Fruit fly (Drosophila melanogaster): Measurements from ENCODE around the gene CG32683.

Gene CG32683

DNA sequence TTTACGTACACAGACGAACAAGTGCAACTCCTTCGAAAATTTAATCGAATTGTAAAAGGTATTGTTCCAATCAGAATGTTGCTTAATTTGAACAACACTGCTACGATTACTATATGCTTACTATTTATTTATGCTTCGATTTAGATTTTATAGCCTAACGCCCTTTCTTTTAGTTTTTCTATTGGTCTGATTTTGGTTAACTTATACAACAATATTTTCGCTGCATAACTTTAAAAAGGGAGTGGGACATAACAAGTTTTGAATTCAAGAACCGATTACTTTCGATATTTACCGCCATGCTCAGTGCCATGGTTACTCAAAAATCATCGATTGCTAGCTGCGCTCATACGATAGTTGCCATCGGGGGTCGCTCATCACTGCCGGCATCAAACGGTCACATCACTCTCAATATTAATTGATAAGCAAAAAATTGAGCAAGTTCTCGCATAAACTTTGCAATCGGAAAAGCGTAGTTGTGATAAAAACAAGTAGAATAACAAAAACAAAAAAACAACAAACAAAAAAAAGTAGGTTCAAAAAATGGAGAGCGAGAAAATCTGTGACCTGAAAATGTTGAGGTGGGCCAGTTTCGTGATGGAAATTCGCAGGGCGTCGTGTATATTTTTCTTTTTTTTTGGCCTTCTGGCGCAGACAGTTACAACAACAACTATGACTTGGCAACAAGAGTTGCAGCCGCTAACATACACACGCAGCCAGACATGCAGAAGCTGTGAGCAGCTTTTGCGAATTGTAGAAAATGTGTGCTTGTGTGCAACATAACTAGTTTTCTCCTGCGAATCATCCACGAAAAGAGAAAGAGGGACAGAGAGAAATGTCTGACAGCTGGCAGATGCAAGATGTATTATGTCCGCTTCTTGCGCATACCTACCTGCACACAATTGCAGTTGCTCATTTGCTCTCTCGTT, 24.0 kb upstream of the CG32683 start, which contains the start of the genes CG2887 and PPP4R2r (continued):
- no peak for TF ChIP-seq CG5953 (GFP tag; IDR thresholded peaks at IDR 0.05)
- TF ChIP-seq insv (GFP tag; optimal IDR thresholded peaks at IDR 0.05), result peak in 1 of 2 experiments; percentile 88
- TF ChIP-seq CG9215 (GFP tag; IDR thresholded peaks at IDR 0.05), result no peak
- no peak for TF ChIP-seq CG3838 (GFP tag; optimal IDR thresholded peaks at IDR 0.05)
- TF ChIP-seq CG9817 (tag; optimal IDR thresholded peaks at IDR 0.05), result no peak
- TF ChIP-seq schlank (tag; optimal IDR thresholded peaks at IDR 0.05), result no peak
- no peak for TF ChIP-seq CG17912 (GFP tag; optimal IDR thresholded peaks at IDR 0.05)
- TF ChIP-seq CG4820 (GFP tag; optimal IDR thresholded peaks at IDR 0.05), result no peak
- no peak for TF ChIP-seq CG8478 (optimal IDR thresholded peaks at IDR 0.05)
- TF ChIP-seq Nf-YC (tag; optimal IDR thresholded peaks at IDR 0.05), result peak; percentile 18
- TF ChIP-seq TFAM (GFP tag; optimal IDR thresholded peaks at IDR 0.05), result no peak
- peak; percentile 38 for TF ChIP-seq CG14710 (tag; optimal IDR thresholded peaks at IDR 0.05)
- TF ChIP-seq CG7928 (GFP tag; optimal IDR thresholded peaks at IDR 0.05), result no peak
- TF ChIP-seq CkIIα-i1 (GFP tag; IDR thresholded peaks at IDR 0.05), result no peak
- no peak for TF ChIP-seq p53 (GFP tag; optimal IDR thresholded peaks at IDR 0.05)
- no peak for TF ChIP-seq zfh1 (GFP tag; IDR thresholded peaks at IDR 0.05)
- no peak for TF ChIP-seq CG1647 (GFP tag; optimal IDR thresholded peaks at IDR 0.05)
- no peak for TF ChIP-seq CG8765 (GFP tag; IDR thresholded peaks at IDR 0.05)
- TF ChIP-seq CG8089 (GFP tag; optimal IDR thresholded peaks at IDR 0.05), result no peak
- no peak for TF ChIP-seq CG4328 (GFP tag; optimal IDR thresholded peaks at IDR 0.05)
- TF ChIP-seq cad (GFP tag; optimal IDR thresholded peaks at IDR 0.05), result no peak
- peak; percentile 93 for TF ChIP-seq BEAF-32 (GFP tag; optimal IDR thresholded peaks at IDR 0.05)
- TF ChIP-seq CG4282 (GFP tag; optimal IDR thresholded peaks at IDR 0.05), result no peak
- no peak for TF ChIP-seq Hand (GFP tag; optimal IDR thresholded peaks at IDR 0.05)
- peak; percentile 95 for TF ChIP-seq chinmo (GFP tag; IDR thresholded peaks at IDR 0.05; ENCODE audit: partially characterized antibody)
- no peak for TF ChIP-seq mirr (GFP tag; optimal IDR thresholded peaks at IDR 0.05)
- no peak for TF ChIP-seq CG17802 (tag; optimal IDR thresholded peaks at IDR 0.05)
- no peak for TF ChIP-seq CG2889 (GFP tag; IDR thresholded peaks at IDR 0.05)
- TF ChIP-seq CG6689 (GFP tag; IDR thresholded peaks at IDR 0.05), result no peak
- TF ChIP-seq CG2120 (GFP tag; optimal IDR thresholded peaks at IDR 0.05), result peak; percentile 54
- no peak for TF ChIP-seq h (optimal IDR thresholded peaks at IDR 0.05)
- TF ChIP-seq CG2875 (GFP tag; optimal IDR thresholded peaks at IDR 0.05), result no peak
- TF ChIP-seq CG6654 (GFP tag; optimal IDR thresholded peaks at IDR 0.05), result no peak
- TF ChIP-seq Vsx1 (GFP tag; optimal IDR thresholded peaks at IDR 0.05), result no peak
- TF ChIP-seq wdn (GFP tag; IDR thresholded peaks at IDR 0.05), result no peak
- TF ChIP-seq CG4424 (GFP tag; optimal IDR thresholded peaks at IDR 0.05), result no peak
- no peak for TF ChIP-seq Mes4 (GFP tag; optimal IDR thresholded peaks at IDR 0.05)
- TF ChIP-seq CG7963 (GFP tag; IDR thresholded peaks at IDR 0.05; ENCODE audit: partially characterized antibody), result peak; percentile 91
- no peak for TF ChIP-seq gsb-n (tag; optimal IDR thresholded peaks at IDR 0.05)
- TF ChIP-seq lab (GFP tag; optimal IDR thresholded peaks at IDR 0.05), result peak; percentile 17
- no peak for TF ChIP-seq ranshi (GFP tag; IDR thresholded peaks at IDR 0.05)
- TF ChIP-seq CHES-1-like (GFP tag; optimal IDR thresholded peaks at IDR 0.05), result peak; percentile 66
- TF ChIP-seq fd3F (GFP tag; optimal IDR thresholded peaks at IDR 0.05), result no peak
- no peak for TF ChIP-seq NFAT (GFP tag; IDR thresholded peaks at IDR 0.05)
- no peak for TF ChIP-seq B-H1 (GFP tag; IDR thresholded peaks at IDR 0.05)
- TF ChIP-seq CG34224 (GFP tag; IDR thresholded peaks at IDR 0.05; ENCODE audit: partially characterized antibody), result peak; percentile 90
- no peak for TF ChIP-seq Eip74EF (GFP tag; optimal IDR thresholded peaks at IDR 0.05)
- TF ChIP-seq Dip3 (GFP tag; optimal IDR thresholded peaks at IDR 0.05), result no peak
- TF ChIP-seq CG14014 (GFP tag; IDR thresholded peaks at IDR 0.05), result no peak
- peak; percentile 91 for TF ChIP-seq Med (GFP tag)

Measured in whole organism, embryonic.